Fruit fly (Drosophila melanogaster) whole organism, embryonic: ENCODE results near the gene Gyc89Da.

Source experiments
- CG18764 ChIP-seq: fragments of 200-800 bp; sonication (Bioruptor generic); optimal IDR thresholded peaks from 3 replicates; lab custom pipeline; 2016; ENCODE audit warnings: missing biosample characterization, missing genetic modification characterization
- CG2116 ChIP-seq: fragments of 200-800 bp; sonication (Bioruptor generic); optimal IDR thresholded peaks from 3 replicates; lab custom pipeline; 2018; ENCODE audit warnings: missing biosample characterization, mild to moderate bottlenecking, missing genetic modification characterization
- CG3726 ChIP-seq: fragments of 200-800 bp; sonication (Bioruptor generic); IDR thresholded peaks from 3 replicates; pipeline ENCODE4, ENCODE4 v1.3.6; 2022; ENCODE audit warnings: missing biosample characterization, missing genetic modification characterization
- Hand ChIP-seq: fragments of 200-800 bp; sonication (Bioruptor generic); optimal IDR thresholded peaks from 2 replicates; lab custom pipeline; 2017; ENCODE audit warnings: mild to moderate bottlenecking, missing biosample characterization, missing genetic modification reagents, missing genetic modification characterization
- Nf-YB ChIP-seq: fragments of 200-800 bp; sonication (Bioruptor generic); optimal IDR thresholded peaks from 3 replicates; lab custom pipeline; 2019; ENCODE audit warnings: missing biosample characterization, mild to moderate bottlenecking, missing genetic modification characterization, moderate library complexity
- btn ChIP-seq: fragments of 200-800 bp; sonication (Bioruptor generic); optimal IDR thresholded peaks from 2 replicates; lab custom pipeline; 2016; ENCODE audit warnings: missing biosample characterization, missing genetic modification characterization
- chif ChIP-seq, 2 experiments: fragments of 200-800 bp; sonication (Bioruptor generic); optimal IDR thresholded peaks; 3 replicates each; lab custom pipeline; 2016; ENCODE audit warnings: missing biosample characterization in 2 of 2, missing genetic modification characterization in 2 of 2
- gsb-n ChIP-seq: fragments of 200-800 bp; sonication (Bioruptor generic); optimal IDR thresholded peaks from 3 replicates; lab custom pipeline; 2018; ENCODE audit warnings: missing biosample characterization, mild to moderate bottlenecking, missing genetic modification characterization
- knrl ChIP-seq: fragments of 200-800 bp; sonication (Bioruptor generic); IDR thresholded peaks from 3 replicates; pipeline ENCODE4 v1.3.6; 2022; ENCODE audit warnings: missing biosample characterization, missing genetic modification characterization; ENCODE audit not compliant: partially characterized antibody
- pzg ChIP-seq: fragments of 200-800 bp; sonication (Bioruptor generic); optimal IDR thresholded peaks from 3 replicates; lab custom pipeline; 2018; ENCODE audit warnings: missing biosample characterization, mild to moderate bottlenecking, missing genetic modification characterization, moderate library complexity
- rib ChIP-seq: fragments of 200-800 bp; sonication (Bioruptor generic); IDR thresholded peaks from 2 replicates; pipeline ENCODE4 v1.3.6; 2022; ENCODE audit warnings: missing biosample characterization, missing genetic modification characterization
- sisA ChIP-seq: fragments of 200-800 bp; sonication (Bioruptor generic); IDR thresholded peaks from 2 replicates; pipeline ENCODE4 v1.3.6; 2022; ENCODE audit warnings: missing biosample characterization, missing genetic modification characterization
- wek ChIP-seq: fragments of 200-800 bp; sonication (Bioruptor generic); optimal IDR thresholded peaks from 3 replicates; lab custom pipeline; 2018; ENCODE audit warnings: missing biosample characterization, mild to moderate bottlenecking, missing genetic modification characterization, moderate library complexity

DNA sequence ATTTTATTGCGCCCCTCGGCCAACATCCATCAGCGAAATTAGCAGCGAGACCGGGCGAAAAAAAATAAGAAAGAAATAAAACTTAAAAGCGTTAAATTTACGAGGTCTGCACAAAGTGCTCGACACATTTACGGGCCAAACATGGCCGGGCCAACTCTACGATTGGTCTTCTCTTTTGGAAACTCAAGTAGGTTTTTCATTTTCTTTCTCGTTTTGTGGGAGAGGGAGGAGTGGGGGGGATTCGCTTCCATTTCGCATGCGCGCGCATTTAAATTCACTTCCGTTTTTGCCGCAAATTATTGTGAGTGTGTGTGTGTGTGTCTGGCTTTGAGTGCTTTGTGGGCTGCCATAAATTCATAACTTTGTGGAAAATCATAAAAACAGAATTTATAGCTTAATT, 44.9 kb upstream of the Gyc89Da start:
- no peak for TF ChIP-seq CG2116 (GFP tag; lab: Kevin White, UChicago)
- TF ChIP-seq CG3726 (GFP tag; lab: Robert Waterston, UW): no peak
- no peak for TF ChIP-seq gsb-n (tag; lab: Kevin White, UChicago)
- TF ChIP-seq pzg: no peak
- no peak for TF ChIP-seq knrl (GFP tag; lab: Robert Waterston, UW)
- TF ChIP-seq btn: no peak
- no peak for TF ChIP-seq Hand (GFP tag; lab: Kevin White, UChicago)
- no peak for TF ChIP-seq CG18764 (GFP tag; lab: Kevin White, UChicago)
- TF ChIP-seq wek: no peak
- no peak for TF ChIP-seq rib (GFP tag; lab: Robert Waterston, UW)
- no peak for TF ChIP-seq chif (GFP tag; optimal IDR thresholded peaks at IDR 0.05; lab: Kevin White, UChicago)
- TF ChIP-seq sisA (GFP tag; lab: Robert Waterston, UW): no peak
- TF ChIP-seq Nf-YB: peak; percentile 81
